Fruit fly (Drosophila melanogaster) whole organism, prepupa: ENCODE measurements around the gene CG32241.
A peak's percentile ranks its signal among the peaks of the same experiment; 100 is the strongest.

ENCODE experiments used
- CG10631 ChIP-seq: fragments of 200-800 bp; sonication (Bioruptor generic); optimal IDR thresholded peaks from 2 replicates; lab custom pipeline; 2016; ENCODE audit warnings: missing biosample characterization, missing genetic modification characterization
- CG11294 ChIP-seq: fragments of 200-800 bp; sonication (Bioruptor generic); IDR thresholded peaks from 2 replicates; pipeline ENCODE4 v1.3.6; 2022; ENCODE audit warnings: missing biosample characterization, missing genetic modification characterization
- CG11762 ChIP-seq: fragments of 200-800 bp; sonication (Bioruptor generic); optimal IDR thresholded peaks from 3 replicates; lab custom pipeline; 2016; ENCODE audit warnings: missing biosample characterization, missing genetic modification characterization; ENCODE audit not compliant: insufficient read depth
- CG11902 ChIP-seq: fragments of 200-800 bp; sonication (Bioruptor generic); optimal IDR thresholded peaks from 3 replicates; lab custom pipeline; 2016; ENCODE audit warnings: missing biosample characterization, missing genetic modification characterization
- CG15336 ChIP-seq: fragments of 200-800 bp; sonication (Bioruptor generic); IDR thresholded peaks from 2 replicates; pipeline ENCODE4 v1.3.6; 2022; ENCODE audit warnings: missing biosample characterization, missing genetic modification characterization
- CG1621 ChIP-seq: fragments of 200-800 bp; sonication (Bioruptor generic); optimal IDR thresholded peaks from 3 replicates; lab custom pipeline; 2018; ENCODE audit warnings: missing biosample characterization, mild to moderate bottlenecking, missing genetic modification characterization
- CG3032 ChIP-seq: fragments of 200-800 bp; optimal IDR thresholded peaks from 2 replicates; lab custom pipeline; 2019; ENCODE audit warnings: missing biosample characterization, mild to moderate bottlenecking, missing genetic modification characterization, moderate library complexity
- CG32006 ChIP-seq: fragments of 200-800 bp; sonication (Bioruptor generic); optimal IDR thresholded peaks from 3 replicates; lab custom pipeline; 2017; ENCODE audit warnings: missing biosample characterization, mild to moderate bottlenecking, missing genetic modification characterization
- CG34406 ChIP-seq: fragments of 200-800 bp; sonication (Bioruptor generic); optimal IDR thresholded peaks from 3 replicates; lab custom pipeline; 2016; ENCODE audit warnings: missing biosample characterization, missing genetic modification characterization
- CG3919 ChIP-seq: fragments of 200-800 bp; sonication (Bioruptor generic); optimal IDR thresholded peaks from 3 replicates; lab custom pipeline; 2016; ENCODE audit warnings: missing biosample characterization, missing genetic modification characterization
- CG6276 ChIP-seq: fragments of 200-800 bp; sonication (Bioruptor generic); optimal IDR thresholded peaks from 2 replicates; lab custom pipeline; 2017; ENCODE audit warnings: missing biosample characterization, mild to moderate bottlenecking, missing genetic modification characterization
- CG6854 ChIP-seq: fragments of 200-800 bp; sonication (Bioruptor generic); optimal IDR thresholded peaks from 2 replicates; lab custom pipeline; 2017; ENCODE audit warnings: missing biosample characterization, mild to moderate bottlenecking, missing genetic modification characterization
- CG7368 ChIP-seq: fragments of 200-800 bp; sonication (Bioruptor generic); optimal IDR thresholded peaks from 3 replicates; lab custom pipeline; 2016; ENCODE audit warnings: missing biosample characterization, missing genetic modification characterization
- CG8119 ChIP-seq: fragments of 200-800 bp; sonication (Bioruptor generic); IDR thresholded peaks from 3 replicates; pipeline ENCODE4 v1.3.6; 2022; ENCODE audit warnings: missing biosample characterization, missing genetic modification characterization
- CG8319 ChIP-seq: fragments of 200-800 bp; sonication (Bioruptor generic); optimal IDR thresholded peaks from 3 replicates; lab custom pipeline; 2016; ENCODE audit warnings: missing biosample characterization, missing genetic modification characterization
- Eip93F ChIP-seq: fragments of 200-800 bp; sonication (Bioruptor generic); optimal IDR thresholded peaks from 2 replicates; lab custom pipeline; 2016; ENCODE audit warnings: missing biosample characterization, mild to moderate bottlenecking, missing genetic modification characterization
- Ets21C ChIP-seq: fragments of 200-800 bp; sonication (Bioruptor generic); optimal IDR thresholded peaks from 3 replicates; lab custom pipeline; 2016; ENCODE audit warnings: missing biosample characterization, missing genetic modification characterization
- Ets96B ChIP-seq: fragments of 200-800 bp; optimal IDR thresholded peaks from 2 replicates; lab custom pipeline; 2019; ENCODE audit warnings: missing biosample characterization, mild to moderate bottlenecking, missing genetic modification characterization, moderate library complexity
- Gug ChIP-seq: fragments of 200-800 bp; sonication (Bioruptor generic); IDR thresholded peaks from 2 replicates; pipeline ENCODE4 v1.3.6; 2022; ENCODE audit warnings: missing biosample characterization, missing genetic modification characterization
- Hr38 ChIP-seq: sonication (Bioruptor generic); optimal IDR thresholded peaks from 2 replicates; lab custom pipeline; 2016; ENCODE audit warnings: missing biosample characterization, missing genetic modification characterization
- Hr39 ChIP-seq: fragments of 200-800 bp; sonication (Bioruptor generic); optimal IDR thresholded peaks from 2 replicates; lab custom pipeline; 2016; ENCODE audit warnings: missing biosample characterization, missing genetic modification characterization
- Hr4 ChIP-seq: fragments of 200-800 bp; sonication (Bioruptor generic); optimal IDR thresholded peaks from 3 replicates; lab custom pipeline; 2016; ENCODE audit warnings: missing biosample characterization, missing genetic modification characterization
- OdsH ChIP-seq: fragments of 200-800 bp; sonication (Bioruptor generic); optimal IDR thresholded peaks from 3 replicates; lab custom pipeline; 2016; ENCODE audit warnings: missing biosample characterization, missing genetic modification characterization
- Sox14 ChIP-seq: fragments of 200-800 bp; sonication (Bioruptor generic); optimal IDR thresholded peaks from 3 replicates; lab custom pipeline; 2016; ENCODE audit warnings: missing biosample characterization, missing genetic modification characterization
- Sox15 ChIP-seq: fragments of 200-800 bp; sonication (Bioruptor generic); optimal IDR thresholded peaks from 3 replicates; lab custom pipeline; 2016; ENCODE audit warnings: missing biosample characterization, missing genetic modification characterization
- acj6 ChIP-seq: fragments of 200-800 bp; sonication (Bioruptor generic); optimal IDR thresholded peaks from 3 replicates; lab custom pipeline; 2016; ENCODE audit warnings: missing biosample characterization, missing genetic modification characterization
- cyc ChIP-seq: fragments of 200-800 bp; sonication (Bioruptor generic); optimal IDR thresholded peaks from 3 replicates; lab custom pipeline; 2016; ENCODE audit warnings: missing biosample characterization, missing genetic modification characterization
- dsx ChIP-seq: fragments of 200-800 bp; optimal IDR thresholded peaks from 3 replicates; lab custom pipeline; 2019; ENCODE audit warnings: missing biosample characterization, mild to moderate bottlenecking, missing genetic modification characterization, moderate library complexity; ENCODE audit not compliant: poor library complexity, severe bottlenecking
- esn ChIP-seq: fragments of 200-800 bp; sonication (Bioruptor generic); optimal IDR thresholded peaks from 2 replicates; lab custom pipeline; 2016; ENCODE audit warnings: missing biosample characterization, mild to moderate bottlenecking, missing genetic modification characterization, moderate library complexity
- fd85E ChIP-seq: fragments of 200-800 bp; sonication (Bioruptor generic); optimal IDR thresholded peaks from 3 replicates; lab custom pipeline; 2016; ENCODE audit warnings: missing biosample characterization, missing genetic modification characterization
- fkh ChIP-seq: fragments of 200-800 bp; sonication (Bioruptor generic); optimal IDR thresholded peaks from 3 replicates; lab custom pipeline; 2017; ENCODE audit warnings: missing biosample characterization, mild to moderate bottlenecking, missing genetic modification characterization, moderate library complexity
- net ChIP-seq: fragments of 200-800 bp; sonication (Bioruptor generic); optimal IDR thresholded peaks from 3 replicates; lab custom pipeline; 2016; ENCODE audit warnings: missing biosample characterization, missing genetic modification characterization
- pdm3 ChIP-seq: fragments of 200-800 bp; sonication (Bioruptor generic); optimal IDR thresholded peaks from 3 replicates; lab custom pipeline; 2016; ENCODE audit warnings: missing biosample characterization, missing genetic modification characterization
- spab ChIP-seq: fragments of 200-800 bp; sonication (Bioruptor generic); optimal IDR thresholded peaks from 2 replicates; lab custom pipeline; 2017; ENCODE audit warnings: missing biosample characterization, mild to moderate bottlenecking, missing genetic modification characterization, missing genetic modification reagents
- topi ChIP-seq: fragments of 200-800 bp; sonication (Bioruptor generic); optimal IDR thresholded peaks from 3 replicates; lab custom pipeline; 2016; ENCODE audit warnings: missing biosample characterization, missing genetic modification characterization
- vri ChIP-seq: fragments of 200-800 bp; sonication (Bioruptor generic); optimal IDR thresholded peaks from 3 replicates; lab custom pipeline; 2016; ENCODE audit warnings: missing biosample characterization, mild to moderate bottlenecking, missing genetic modification characterization

The CG32241 gene

dm6 chr3L:4474946-4475470 is 8.6 kb upstream of the CG32241 start (continued):
- TF ChIP-seq cyc (GFP tag; lab: Kevin White, UChicago) (peak; percentile 2), Ets21C (GFP tag; lab: Kevin White, UChicago) (no peak), spab (GFP tag; lab: Kevin White, UChicago) (peak; percentile 11), Eip93F (no peak), Hr38 (GFP tag; lab: Kevin White, UChicago) (no peak), CG6276 (peak; percentile 28), CG11762 (GFP tag; lab: Kevin White, UChicago) (peak; percentile 26), acj6 (GFP tag; lab: Kevin White, UChicago) (peak; percentile 28), CG8319 (peak; percentile 33), CG11902 (GFP tag; lab: Kevin White, UChicago) (no peak), CG8119 (GFP tag; lab: Robert Waterston, UW) (peak; percentile 23; the same call in 1 of the 3 replicates), pdm3 (GFP tag; lab: Kevin White, UChicago) (peak; percentile 60)

dm6 chr3L:4472768-4473167 is 6.3 kb upstream of the CG32241 start, which contains the start of gene CG11349:
Gene CG11349 (plus strand): TSS chr3L:4473068.
- TF ChIP-seq acj6 (GFP tag; lab: Kevin White, UChicago) (no peak), Sox15 (GFP tag; lab: Kevin White, UChicago) (no peak), Gug (no peak), CG34406 (GFP tag; lab: Kevin White, UChicago) (no peak), spab (GFP tag; lab: Kevin White, UChicago) (no peak), CG3919 (GFP tag; lab: Kevin White, UChicago) (no peak), Ets21C (GFP tag; lab: Kevin White, UChicago) (no peak), Hr39 (no peak), pdm3 (GFP tag; lab: Kevin White, UChicago) (no peak), CG10631 (GFP tag; lab: Kevin White, UChicago) (no peak), topi (no peak), Sox14 (GFP tag; lab: Kevin White, UChicago) (no peak), CG7368 (GFP tag; lab: Kevin White, UChicago) (no peak), vri (GFP tag; lab: Kevin White, UChicago) (no peak)
- TF ChIP-seq, all 60 proteins: peak for 0

- TF ChIP-seq fd85E (no peak), CG11762 (GFP tag; lab: Kevin White, UChicago) (no peak), CG11294 (no peak), CG10631 (GFP tag; lab: Kevin White, UChicago) (no peak), spab (GFP tag; lab: Kevin White, UChicago) (no peak), Sox14 (GFP tag; lab: Kevin White, UChicago) (no peak), dsx (no peak), topi (no peak), fkh (GFP tag; lab: Kevin White, UChicago) (no peak), esn (GFP tag; lab: Kevin White, UChicago) (no peak), Ets96B (tag; lab: Kevin White, UChicago) (no peak), CG3032 (tag; lab: Kevin White, UChicago) (no peak), CG6854 (GFP tag; lab: Kevin White, UChicago) (no peak), acj6 (GFP tag; lab: Kevin White, UChicago) (no peak)
Measured at dm6 chr3L:4471449-4471848, 5.0 kb upstream of the CG32241 start, which contains the start of gene CG32248. Gene CG32248 (plus strand): TSS chr3L:4471749.

dm6 chr3L:4469701-4470100 is 3.3 kb upstream of the CG32241 start, which contains the start of gene CG32249:
Gene CG32249 (plus strand): TSS chr3L:4470001.
- TF ChIP-seq Hr4 (GFP tag; lab: Kevin White, UChicago) (no peak), CG7368 (GFP tag; lab: Kevin White, UChicago) (no peak), net (GFP tag; lab: Kevin White, UChicago) (no peak), fkh (GFP tag; lab: Kevin White, UChicago) (no peak), cyc (GFP tag; lab: Kevin White, UChicago) (no peak), CG32006 (no peak), CG15336 (GFP tag; lab: Robert Waterston, UW) (no peak), CG1621 (tag; lab: Kevin White, UChicago) (no peak), OdsH (GFP tag; lab: Kevin White, UChicago) (no peak), Sox14 (GFP tag; lab: Kevin White, UChicago) (no peak), Hr39 (no peak), CG11762 (GFP tag; lab: Kevin White, UChicago) (no peak)
